Worm (Caenorhabditis elegans) whole organism, L2 larva: Measurements from ENCODE around the gene B0001.4.

Experiments used
- lin-39 ChIP-seq: fragments of 150-350 bp; optimal IDR thresholded peaks from 2 replicates; lab custom pipeline; 2014; ENCODE audit warnings: missing biosample characterization, missing genetic modification reagents, missing genetic modification characterization
- unc-39 ChIP-seq: fragments of 150-350 bp; optimal IDR thresholded peaks from 2 replicates; lab custom pipeline; 2014; ENCODE audit warnings: missing biosample characterization, missing genetic modification characterization

- TF ChIP-seq unc-39: no peak
- TF ChIP-seq lin-39 (tag; lab: Kevin White, UChicago): no peak
These were observed 3.0 kb upstream of the B0001.4 start, which contains the start of gene B0001.8 for ce11 chrIV:12140959-12141358.
